Worm (Caenorhabditis elegans) whole organism, dauer: Measurements from ENCODE around the gene Y75B8A.28.

ENCODE experiments used
- unc-62 ChIP-seq: sonication (generic microtip); optimal IDR thresholded peaks from 2 replicates; lab custom pipeline; 2017; ENCODE audit warnings: missing biosample characterization, missing genetic modification reagents, missing genetic modification characterization

The Y75B8A.28 gene

DNA sequence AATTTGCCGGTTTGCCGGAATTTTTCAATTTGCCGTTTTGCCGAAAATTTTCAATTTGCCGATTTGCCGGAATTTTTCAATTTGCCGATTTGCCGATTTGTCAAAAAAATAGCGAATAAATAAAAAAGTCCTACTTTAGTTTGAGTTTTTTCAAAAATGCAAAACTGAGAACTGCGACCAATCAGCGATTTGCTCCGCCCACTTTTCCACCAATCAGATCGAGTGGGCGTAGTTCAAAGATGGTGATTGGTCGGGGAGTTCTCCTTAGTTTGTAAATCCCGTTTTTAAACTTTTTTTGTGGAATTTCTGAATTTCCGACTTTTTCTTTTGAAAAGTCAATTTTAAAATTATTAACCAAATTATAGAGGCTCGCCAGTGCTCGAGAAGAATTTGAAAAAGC, 12.4 kb downstream of the Y75B8A.28 start:
- TF ChIP-seq unc-62 (GFP tag; lab: Kevin White, UChicago), result no peak

DNA sequence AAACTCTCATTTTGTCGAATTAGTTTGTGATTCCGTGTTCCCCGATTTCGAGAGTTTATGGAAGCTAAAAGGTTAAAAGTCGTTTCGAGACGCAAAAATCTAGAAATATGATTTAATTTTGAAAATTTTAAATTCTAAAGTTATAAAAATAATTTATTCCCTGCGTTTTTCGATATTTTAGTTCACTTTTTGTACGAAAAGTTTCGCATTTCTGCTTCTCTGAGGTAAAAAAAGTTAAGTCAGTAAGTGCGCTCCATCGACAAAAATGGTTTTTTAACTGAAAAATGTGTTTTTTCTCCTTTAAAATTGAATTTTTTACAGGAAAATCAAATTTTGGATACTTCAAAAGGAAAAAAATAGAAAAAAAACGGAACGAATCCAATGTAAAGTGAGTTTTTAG, 14.6 kb downstream of the Y75B8A.28 start, which contains the start of gene zip-1:
TSS of gene zip-1 (plus strand) at position 301 of the 400 bp plus-strand sequence.
- no peak for TF ChIP-seq unc-62 (GFP tag; lab: Kevin White, UChicago)

DNA sequence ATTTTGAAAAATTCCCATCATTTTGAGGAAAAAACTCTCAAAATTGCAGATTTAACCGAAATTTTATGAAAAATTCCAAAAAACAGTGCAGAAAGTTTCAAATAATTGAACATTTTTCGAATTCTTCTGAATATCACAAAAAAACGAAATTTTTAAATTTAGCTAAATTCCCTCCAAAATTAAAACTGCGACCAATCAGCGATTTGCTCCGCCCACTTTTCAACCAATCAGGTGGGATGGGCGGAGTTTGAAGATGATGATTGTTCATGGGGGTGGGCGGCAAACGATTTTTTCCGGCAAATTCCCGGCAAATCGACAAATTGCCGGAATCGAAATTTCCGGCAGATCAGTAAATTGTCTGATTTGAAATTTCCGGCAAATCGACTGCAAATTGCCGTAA, 15.4 kb downstream of the Y75B8A.28 start:
- TF ChIP-seq unc-62 (GFP tag; lab: Kevin White, UChicago), result no peak

DNA sequence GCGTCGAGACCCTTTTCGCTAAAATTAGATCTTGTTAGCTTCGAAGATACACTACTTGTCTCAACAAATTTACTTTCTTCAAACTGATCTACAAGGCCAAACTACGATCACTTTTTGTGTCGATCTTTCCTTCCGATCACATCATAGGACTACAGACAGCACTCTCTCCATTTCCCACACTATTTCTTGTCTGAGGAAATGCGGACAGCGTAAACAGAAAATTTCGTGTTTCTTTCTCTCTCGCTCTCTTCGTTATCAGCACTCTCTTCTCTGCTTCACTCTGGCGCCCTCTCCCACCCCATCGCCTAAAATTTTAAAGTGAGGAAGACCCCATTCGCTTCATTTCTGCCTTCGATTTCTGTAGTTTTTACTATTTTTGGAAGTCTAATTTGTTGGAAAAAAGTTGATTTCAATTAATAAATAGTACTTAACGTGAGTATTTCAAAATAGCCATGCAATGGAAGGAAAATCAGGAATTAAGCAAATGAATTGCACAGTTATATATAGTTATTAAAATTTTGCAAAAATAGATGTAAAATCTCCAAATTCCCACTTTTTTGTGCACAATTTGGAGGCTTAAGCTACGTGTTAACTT, 16.6 kb downstream of the Y75B8A.28 start:
- no peak for TF ChIP-seq unc-62 (GFP tag; lab: Kevin White, UChicago)

DNA sequence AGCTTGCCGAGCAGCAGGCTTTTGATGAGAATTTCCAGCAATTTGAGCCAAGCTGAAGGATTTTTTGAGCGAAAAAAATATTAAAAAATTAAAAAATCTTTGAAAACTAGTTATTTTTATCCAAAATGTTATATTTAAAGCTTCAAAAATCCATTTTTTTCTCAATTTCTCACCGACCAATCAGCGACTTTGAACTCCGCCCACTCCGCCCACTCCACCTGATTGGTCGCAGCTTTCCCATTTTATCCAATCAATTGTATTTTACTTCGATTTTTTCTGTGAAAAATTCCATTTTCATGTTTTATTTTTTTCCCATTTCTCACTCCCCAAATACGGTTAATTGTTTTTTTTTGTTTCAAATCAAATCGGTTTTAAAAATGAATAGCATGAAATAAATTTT, 26.1 kb downstream of the Y75B8A.28 start:
- no peak for TF ChIP-seq unc-62 (GFP tag; lab: Kevin White, UChicago)

DNA sequence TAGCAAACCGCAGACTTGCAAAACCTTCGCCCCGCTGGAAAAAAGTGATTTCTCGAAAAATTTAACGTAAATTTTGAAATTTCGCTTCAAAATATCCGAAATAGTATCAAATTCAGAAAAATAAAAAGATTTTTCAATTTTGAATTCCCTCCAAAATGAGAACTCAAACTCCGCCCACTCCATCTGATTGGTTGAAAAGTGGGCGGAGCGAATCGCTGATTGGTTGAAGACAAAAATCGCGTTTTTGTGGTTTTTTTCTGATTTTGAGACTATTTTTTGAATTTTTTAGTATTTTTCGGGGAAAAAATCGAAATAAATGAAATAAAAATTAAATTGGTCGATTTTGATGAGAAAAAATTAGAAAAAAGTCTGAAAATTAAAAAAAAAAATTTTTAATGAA, 30.1 kb downstream of the Y75B8A.28 start:
- no peak for TF ChIP-seq unc-62 (GFP tag; lab: Kevin White, UChicago)

DNA sequence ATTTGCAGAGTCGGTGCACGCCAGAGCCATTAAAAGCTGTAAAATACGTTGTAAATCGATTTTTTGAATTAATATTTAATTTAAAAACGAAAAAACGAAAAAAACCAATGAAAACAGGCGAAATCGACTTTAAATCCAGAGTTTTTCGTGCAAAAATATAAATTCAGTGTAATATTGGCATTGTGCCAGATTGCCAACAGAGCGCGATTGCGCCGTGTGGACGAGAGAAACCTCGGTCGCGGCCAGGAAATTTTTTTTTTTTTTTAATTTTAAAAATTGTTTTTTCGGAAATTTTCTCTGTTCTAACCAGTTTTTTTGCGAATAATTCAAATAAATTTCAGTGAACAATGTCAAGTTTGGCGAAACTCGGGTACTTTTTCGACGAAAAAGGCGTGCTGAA, 32.4 kb downstream of the Y75B8A.28 start, which contains the start of the genes pph-4.1 and Y75B8A.31:
TSS of gene pph-4.1 (minus strand) at position 36 of the 400 bp plus-strand sequence.
TSS of gene Y75B8A.31 (plus strand) at position 342 of the 400 bp plus-strand sequence.
- TF ChIP-seq unc-62 (GFP tag; lab: Kevin White, UChicago), result no peak

DNA sequence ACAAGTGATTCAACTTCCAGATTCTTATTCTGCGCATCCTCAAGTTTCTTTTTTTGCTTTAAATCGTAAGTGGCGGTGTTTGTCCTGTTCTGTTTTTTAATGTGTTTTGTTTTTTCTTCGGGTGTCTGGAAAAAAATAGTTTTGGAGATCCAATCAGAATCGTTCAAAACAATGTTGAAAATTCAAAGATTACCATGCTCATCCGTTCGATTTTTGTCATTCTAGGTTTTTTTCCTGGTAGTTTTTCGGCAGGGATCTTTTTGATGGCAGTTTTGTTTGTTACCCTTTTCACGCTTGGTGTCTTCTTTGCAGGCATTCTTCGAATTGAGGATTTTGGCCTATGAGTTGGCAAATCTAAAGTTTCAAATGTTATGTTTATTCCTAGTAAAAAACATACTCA, 37.7 kb downstream of the Y75B8A.28 start:
- no peak for TF ChIP-seq unc-62 (GFP tag; lab: Kevin White, UChicago)

DNA sequence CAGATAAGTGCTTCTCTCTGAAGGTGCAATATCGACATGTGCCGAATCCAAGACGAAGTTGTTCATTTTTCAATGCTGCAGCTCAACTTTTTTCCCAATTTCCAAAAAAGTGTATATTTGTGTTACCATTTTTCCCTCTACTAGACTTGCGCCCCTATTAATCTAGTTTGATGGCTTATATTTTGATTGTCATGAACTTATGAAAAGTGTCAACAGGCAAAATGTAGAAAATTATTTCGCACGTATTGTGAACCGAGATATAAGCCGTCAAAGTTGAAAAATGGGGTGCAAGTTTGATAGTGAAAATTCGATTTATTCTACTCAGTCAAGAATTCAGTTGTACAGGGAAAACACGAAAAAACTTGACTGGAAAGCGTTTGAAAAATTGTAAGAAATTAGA, 39.6 kb downstream of the Y75B8A.28 start, which contains the start of gene Y75B8A.32:
TSS of gene Y75B8A.32 (minus strand) at position 101 of the 400 bp plus-strand sequence.
- no peak for TF ChIP-seq unc-62 (GFP tag; lab: Kevin White, UChicago)

DNA sequence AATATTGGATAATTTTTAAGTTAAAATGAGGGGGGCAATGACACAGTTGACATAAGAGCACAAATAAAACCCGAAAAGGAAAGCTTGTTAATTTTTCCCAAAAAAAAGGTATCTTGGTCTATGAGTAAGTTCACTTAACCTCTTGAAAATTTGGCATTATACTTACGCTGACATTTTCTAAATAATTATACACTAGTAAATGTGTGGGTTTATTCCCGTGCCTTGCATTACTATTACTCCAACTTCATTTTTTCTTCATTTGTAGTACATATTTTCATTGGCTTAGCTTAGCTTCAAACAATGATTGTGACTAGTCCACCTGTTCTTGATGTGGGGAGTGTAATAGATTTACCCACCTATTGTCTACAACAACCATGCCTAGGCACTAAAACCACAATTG, 40.4 kb downstream of the Y75B8A.28 start, which contains the start of gene Y75B8A.34:
TSS of gene Y75B8A.34 (plus strand) at position 301 of the 400 bp plus-strand sequence.
- no peak for TF ChIP-seq unc-62 (GFP tag; lab: Kevin White, UChicago)

DNA sequence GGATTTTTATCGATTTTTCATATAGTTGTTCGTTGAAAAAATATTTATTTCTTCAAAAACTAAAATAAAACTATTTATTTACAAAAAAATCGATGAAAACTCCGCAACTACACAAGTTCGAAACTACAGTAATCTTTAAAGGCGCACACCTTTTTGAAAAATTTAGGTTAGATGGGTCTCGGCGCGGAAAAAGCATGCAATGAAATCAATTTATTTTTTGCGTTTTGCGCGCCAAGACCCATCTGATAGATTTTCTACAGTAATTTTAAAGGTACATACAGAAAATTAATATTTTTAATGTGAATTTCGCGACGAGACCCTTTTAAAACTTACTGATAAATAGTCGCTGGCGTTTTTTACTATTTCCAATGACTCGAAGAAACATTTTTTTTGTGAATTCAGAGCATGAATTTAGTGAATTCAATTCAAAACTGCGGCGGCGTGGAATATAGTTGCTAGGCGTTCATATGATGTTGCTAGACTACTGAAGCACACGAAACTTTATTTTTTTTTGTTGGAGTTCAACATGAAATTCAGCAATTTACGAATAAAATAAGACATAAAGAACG, 48.2 kb downstream of the Y75B8A.28 start, which contains the start of gene Y75B8A.33:
TSS of gene Y75B8A.33 (minus strand) at position 385 of the 569 bp plus-strand sequence.
- no peak for TF ChIP-seq unc-62 (GFP tag; lab: Kevin White, UChicago)

DNA sequence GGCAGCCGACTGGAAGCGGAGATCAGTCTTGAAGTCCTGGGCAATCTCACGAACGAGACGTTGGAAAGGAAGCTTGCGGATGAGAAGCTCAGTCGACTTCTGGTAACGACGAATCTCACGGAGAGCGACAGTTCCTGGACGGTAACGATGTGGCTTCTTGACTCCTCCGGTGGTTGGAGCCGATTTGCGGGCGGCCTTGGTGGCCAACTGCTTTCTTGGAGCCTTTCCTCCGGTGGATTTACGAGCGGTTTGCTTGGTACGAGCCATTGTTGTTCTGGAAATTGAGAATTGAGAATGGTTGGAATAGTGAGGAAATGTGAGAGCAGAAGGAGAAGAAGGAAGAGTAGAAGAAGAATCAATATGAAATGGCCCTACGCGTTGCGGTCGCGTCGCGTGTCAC, 49.0 kb downstream of the Y75B8A.28 start:
- TF ChIP-seq unc-62 (GFP tag; lab: Kevin White, UChicago), result no peak

DNA sequence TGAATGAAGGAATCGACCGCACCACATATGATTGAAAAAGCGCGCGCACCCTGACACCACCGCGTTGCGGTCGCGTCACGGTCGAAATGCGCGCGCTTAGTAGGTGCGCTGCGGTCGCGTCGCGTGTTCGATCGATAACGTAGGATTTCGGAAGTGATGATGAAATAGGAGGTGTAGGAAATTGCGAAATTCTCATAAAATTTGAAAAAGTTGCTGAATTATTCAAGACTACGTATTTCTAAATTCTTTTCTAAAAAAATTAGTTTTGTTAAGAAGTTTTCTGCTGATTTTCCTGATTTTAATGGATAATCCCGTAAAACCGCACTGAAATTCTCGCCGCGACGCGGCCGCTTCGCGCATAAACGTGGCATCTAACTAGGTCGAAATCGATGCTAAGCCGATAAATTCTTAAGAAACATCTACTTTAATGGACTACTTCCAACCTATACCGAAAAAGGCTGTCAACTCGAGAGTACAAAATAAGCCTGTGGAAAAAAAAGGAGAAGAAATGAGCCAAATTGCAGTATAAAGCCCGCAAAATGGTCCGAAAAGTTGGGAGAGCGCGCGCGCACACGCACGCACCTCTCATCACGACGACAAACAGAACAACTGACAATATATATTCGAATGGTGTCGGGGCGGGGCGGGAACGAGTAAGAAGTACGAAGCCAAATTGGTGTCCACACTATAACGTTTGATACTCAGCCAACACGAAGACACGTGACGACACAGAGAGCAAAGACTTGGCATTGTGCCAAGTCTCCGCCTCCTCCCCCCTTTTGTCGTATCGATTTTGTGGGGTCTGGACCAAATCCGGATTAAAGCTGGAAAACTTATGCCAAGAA, 49.8 kb downstream of the Y75B8A.28 start, which contains the start of gene his-72:
TSS of gene his-72 (minus strand) at position 589 of the 845 bp plus-strand sequence.
- no peak for TF ChIP-seq unc-62 (GFP tag; lab: Kevin White, UChicago)

DNA sequence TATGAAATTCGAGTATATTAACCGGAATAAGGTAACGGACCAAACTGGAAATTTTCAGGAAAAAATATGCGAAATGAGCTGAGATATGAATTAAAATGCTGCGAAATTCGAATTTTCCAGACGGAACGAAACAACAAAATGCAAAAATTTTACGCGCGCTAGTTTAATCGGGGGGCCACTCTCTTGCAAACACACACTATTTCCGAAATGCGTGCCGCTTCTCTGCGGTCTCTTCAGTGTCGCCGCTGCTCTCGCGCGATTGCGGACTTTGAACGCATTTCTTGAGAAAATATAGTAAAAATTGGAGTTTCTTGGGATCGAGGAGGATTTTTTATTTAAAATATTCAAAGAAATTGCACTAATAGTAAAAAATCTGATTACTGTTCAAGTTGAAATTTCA, 50.6 kb downstream of the Y75B8A.28 start:
- no peak for TF ChIP-seq unc-62 (GFP tag; lab: Kevin White, UChicago)

DNA sequence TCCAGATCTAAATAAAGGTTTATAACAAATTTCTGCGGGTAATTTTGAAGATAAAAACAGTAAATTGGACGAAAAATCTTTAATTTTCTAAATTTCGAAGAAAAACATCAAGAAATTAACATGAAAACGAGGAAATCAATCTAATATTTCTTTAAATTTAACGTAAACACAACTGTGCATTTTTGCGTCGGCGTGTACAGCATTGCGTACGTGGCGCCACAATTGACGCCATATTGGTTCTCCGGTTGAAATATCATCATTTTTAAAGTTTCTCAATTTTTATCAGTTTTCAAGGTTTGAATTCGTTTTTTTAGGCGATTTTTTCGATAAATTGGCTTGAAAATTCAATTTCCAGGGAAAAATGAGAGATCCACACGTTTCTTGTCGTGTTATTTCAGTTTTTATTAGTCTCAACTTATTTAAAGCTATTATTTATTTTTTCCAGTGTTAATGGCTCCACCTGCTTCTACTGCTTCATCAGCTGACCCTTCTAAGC, 51.2 kb downstream of the Y75B8A.28 start, which contains the start of gene rpt-6:
TSS of gene rpt-6 (plus strand) at position 446 of the 496 bp plus-strand sequence.
- no peak for TF ChIP-seq unc-62 (GFP tag; lab: Kevin White, UChicago)
